Worm (Caenorhabditis elegans): Measurements from ENCODE around the gene prmt-5.

The prmt-5 gene

DNA sequence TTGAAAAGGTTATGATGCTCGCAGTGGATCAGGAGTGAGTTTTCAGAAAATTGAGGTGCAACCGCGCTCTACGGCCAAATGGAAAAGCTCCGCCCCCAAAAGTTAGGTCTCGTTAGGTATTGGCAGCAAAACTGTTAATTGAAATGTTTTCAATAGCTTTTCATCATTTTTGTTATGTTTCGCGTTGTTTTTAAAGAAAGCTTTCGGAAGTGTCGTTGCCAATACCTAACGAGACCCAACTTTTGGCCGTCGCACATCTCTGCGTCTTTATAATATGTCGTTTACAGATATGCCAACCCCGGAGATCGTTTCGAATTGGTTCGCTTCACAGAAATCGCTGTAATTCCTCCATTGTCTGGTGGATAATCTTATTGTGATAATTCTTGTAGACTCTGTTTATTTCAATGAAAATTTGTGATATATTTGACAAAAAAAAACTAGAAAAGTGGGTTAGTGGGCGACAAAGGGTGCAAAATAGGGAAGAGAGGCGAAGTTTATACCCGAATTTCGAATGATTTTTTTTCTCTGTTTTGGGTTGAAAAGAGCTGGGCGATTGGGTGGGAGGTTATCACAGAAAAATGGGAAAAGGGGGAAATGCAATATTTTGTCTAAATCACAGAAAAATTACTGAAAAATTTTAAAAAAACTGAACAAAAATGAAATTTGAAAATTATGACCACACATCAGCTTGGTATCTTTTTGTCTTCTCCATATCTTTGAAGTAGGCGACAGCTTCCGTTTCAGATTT is 33.9 kb upstream of the prmt-5 start (continued):
- 0 out of 2 replicates have a peak, but pooled peaks have one; percentile 12 for TF ChIP-seq cebp-1 (GFP tag; IDR thresholded peaks at IDR 0.05)
- TF ChIP-seq cebp-1 (tag; optimal IDR thresholded peaks at IDR 0.05) = peak; percentile 68
- peak; percentile 27; the same call in 1 of the 2 replicates for TF ChIP-seq dox-1 (GFP tag; IDR thresholded peaks at IDR 0.05)
- peak; percentile 58 for TF ChIP-seq athp-1 (tag; optimal IDR thresholded peaks at IDR 0.05)
- TF ChIP-seq F22D6.2 (tag; optimal IDR thresholded peaks at IDR 0.05) = no peak
- no peak for TF ChIP-seq B0261.1 (tag; optimal IDR thresholded peaks at IDR 0.05)
- TF ChIP-seq attf-5 (GFP tag; optimal IDR thresholded peaks at IDR 0.05) = peak; percentile 40
- TF ChIP-seq Y53G8AR.9 (GFP tag; conservative IDR thresholded peaks at IDR 0.05) = peak; percentile 77
- no peak for TF ChIP-seq ceh-91 (GFP tag; IDR thresholded peaks at IDR 0.05)

DNA sequence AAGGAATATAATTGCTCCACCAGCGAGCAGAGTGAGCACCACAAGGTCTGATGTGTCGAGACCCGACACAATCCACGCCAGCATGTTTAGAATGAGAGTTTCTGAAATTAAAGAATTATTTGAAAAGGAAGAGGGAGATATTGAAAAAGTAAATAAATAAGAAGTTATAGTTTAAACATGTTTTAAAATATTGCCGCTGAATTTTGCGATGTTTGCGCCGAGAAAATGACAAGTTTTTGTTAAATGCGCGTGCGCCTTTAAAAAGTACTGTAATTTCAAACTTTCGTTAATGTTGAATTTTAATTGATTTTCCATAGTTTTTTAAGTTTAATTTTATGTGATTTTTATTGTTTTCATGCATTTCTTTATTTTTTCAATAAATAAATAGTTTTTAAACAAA is 30.8 kb upstream of the prmt-5 start, which contains the start of gene emb-8:
emb-8 (minus strand) TSS at position 101 of the 400 bp plus-strand sequence.
- TF ChIP-seq zfh-2 (GFP tag; conservative IDR thresholded peaks at IDR 0.05) (no peak), fkh-3 (tag; optimal IDR thresholded peaks at IDR 0.05) (no peak), mcd-1 (GFP tag; IDR thresholded peaks at IDR 0.05) (no peak), attf-6 (GFP tag; IDR thresholded peaks at IDR 0.05) (peak; percentile 32; the same call in 1 of the 2 replicates), F52B5.7 (tag; optimal IDR thresholded peaks at IDR 0.05) (no peak), egl-18 (GFP tag; IDR thresholded peaks at IDR 0.05) (0 out of 2 replicates have a peak, but pooled peaks have one; percentile 31), nhr-27 (tag; optimal IDR thresholded peaks at IDR 0.05) (no peak)

- TF ChIP-seq pha-4 (tag; optimal IDR thresholded peaks at IDR 0.05) (peak; percentile 22), nhr-80 (tag; optimal IDR thresholded peaks at IDR 0.05) (peak; percentile 29), B0261.1 (tag; optimal IDR thresholded peaks at IDR 0.05) (no peak), dpl-1 (GFP tag; optimal IDR thresholded peaks at IDR 0.05) (no peak), lin-54 (GFP tag; optimal IDR thresholded peaks at IDR 0.05) (peak; percentile 1), tlf-1 (GFP tag; optimal IDR thresholded peaks at IDR 0.05) (no peak)
Observed at ce11 chrIII:5200349-5200748, 30.0 kb upstream of the prmt-5 start.

DNA sequence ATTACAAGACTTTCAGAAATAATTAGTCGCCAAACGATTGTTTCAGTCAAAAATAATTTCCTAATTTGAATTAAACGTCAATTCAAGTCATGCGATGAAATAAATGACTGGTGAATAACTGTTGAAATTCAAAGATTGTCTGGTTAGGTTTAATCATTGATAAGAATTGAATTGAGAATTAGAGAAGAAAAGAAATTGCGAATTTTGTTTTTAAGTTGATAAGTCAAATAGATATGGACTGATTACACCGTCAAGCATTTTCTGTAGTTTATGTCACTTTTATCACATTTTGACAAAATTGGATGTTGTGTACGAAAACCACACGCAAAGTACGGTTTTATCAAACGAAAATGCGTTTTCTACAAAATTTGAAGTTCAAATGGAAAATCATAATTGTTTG is 29.1 kb upstream of the prmt-5 start:
- TF ChIP-seq mxl-1 (tag; optimal IDR thresholded peaks at IDR 0.05) = no peak
- no peak for TF ChIP-seq nhr-27 (tag; optimal IDR thresholded peaks at IDR 0.05)
- peak; percentile 11 for TF ChIP-seq tbp1 (GFP tag; optimal IDR thresholded peaks at IDR 0.05)
- peak; percentile 46 for TF ChIP-seq attf-5 (GFP tag; optimal IDR thresholded peaks at IDR 0.05)
- no peak for TF ChIP-seq cebp-1 (GFP tag; IDR thresholded peaks at IDR 0.05)
- peak; percentile 37 for TF ChIP-seq cebp-1 (tag; optimal IDR thresholded peaks at IDR 0.05)
- TF ChIP-seq athp-1 (tag; optimal IDR thresholded peaks at IDR 0.05) = no peak
- no peak for TF ChIP-seq lin-40 (tag; optimal IDR thresholded peaks at IDR 0.05)
- peak; percentile 35 for TF ChIP-seq atf-7 (tag; optimal IDR thresholded peaks at IDR 0.05)
- no peak for TF ChIP-seq repo-1 (tag; optimal IDR thresholded peaks at IDR 0.05)
- peak; percentile 90 for TF ChIP-seq nhr-80 (tag; optimal IDR thresholded peaks at IDR 0.05)
- no peak for TF ChIP-seq ama-1 (optimal IDR thresholded peaks at IDR 0.05)
- no peak for TF ChIP-seq ama-1 (GFP tag; optimal IDR thresholded peaks at IDR 0.05)
- peak; percentile 82 for TF ChIP-seq unc-62 (GFP tag; optimal IDR thresholded peaks at IDR 0.05)
- TF ChIP-seq snpc-4 (GFP tag; optimal IDR thresholded peaks at IDR 0.05) = no peak
- peak in 1 of 4 experiments; percentile 17 for TF ChIP-seq snpc-4 (tag; optimal IDR thresholded peaks at IDR 0.05)
- no peak for TF ChIP-seq F52B5.7 (tag; optimal IDR thresholded peaks at IDR 0.05)

- TF ChIP-seq repo-1 (tag; optimal IDR thresholded peaks at IDR 0.05) = no peak
- TF ChIP-seq mes-4 (tag; optimal IDR thresholded peaks at IDR 0.05) = no peak
- TF ChIP-seq xnd-1 (tag; optimal IDR thresholded peaks at IDR 0.05) = no peak
- TF ChIP-seq nhr-27 (tag; optimal IDR thresholded peaks at IDR 0.05) = no peak
- no peak for TF ChIP-seq ztf-18 (tag; optimal IDR thresholded peaks at IDR 0.05)
- TF ChIP-seq lin-40 (tag; optimal IDR thresholded peaks at IDR 0.05) = peak; percentile 70
- TF ChIP-seq atf-7 (tag; optimal IDR thresholded peaks at IDR 0.05) = no peak
- no peak for TF ChIP-seq K11D2.4 (GFP tag; IDR thresholded peaks at IDR 0.05)
- TF ChIP-seq K12H6.12 (tag; optimal IDR thresholded peaks at IDR 0.05) = no peak
- TF ChIP-seq egrh-3 (GFP tag; IDR thresholded peaks at IDR 0.05) = no peak
- no peak for TF ChIP-seq egl-18 (GFP tag; IDR thresholded peaks at IDR 0.05)
- TF ChIP-seq madf-10 (tag; optimal IDR thresholded peaks at IDR 0.05) = no peak
- no peak for TF ChIP-seq cebp-1 (GFP tag; IDR thresholded peaks at IDR 0.05)
- peak; percentile 43 for TF ChIP-seq cebp-1 (tag; optimal IDR thresholded peaks at IDR 0.05)
- TF ChIP-seq nfyb-1 (GFP tag; IDR thresholded peaks at IDR 0.05) = no peak
- TF ChIP-seq aptf-3 (GFP tag; IDR thresholded peaks at IDR 0.05) = no peak
- TF ChIP-seq ztf-22 (GFP tag; optimal IDR thresholded peaks at IDR 0.05) = no peak
- no peak for TF ChIP-seq F49E8.2 (tag; optimal IDR thresholded peaks at IDR 0.05; ENCODE audit: insufficient read depth)
Observed at ce11 chrIII:5202641-5203040, 27.7 kb upstream of the prmt-5 start.
